Fruit fly (Drosophila melanogaster): ENCODE measurements around the gene Eig71Eh.
A peak's percentile ranks its signal among the peaks of the same experiment; 100 is the strongest.

Gene Eig71Eh

dm6 chr3L:15625676-15626414, 33.4 kb downstream of the Eig71Eh start (continued):
- peak; percentile 74 for TF ChIP-seq ap (GFP tag; IDR thresholded peaks at IDR 0.05)
- TF ChIP-seq sim (GFP tag; IDR thresholded peaks at IDR 0.05), result peak; percentile 69; the same call in 1 of the 2 replicates
- no peak for TF ChIP-seq D (optimal IDR thresholded peaks at IDR 0.05)
- peak; percentile 92 for TF ChIP-seq D (GFP tag; optimal IDR thresholded peaks at IDR 0.05)
- peak; percentile 97 for TF ChIP-seq Sox100B (GFP tag; optimal IDR thresholded peaks at IDR 0.05)
- no peak for TF ChIP-seq CG16863 (GFP tag; optimal IDR thresholded peaks at IDR 0.05)
- TF ChIP-seq CG1792 (GFP tag; optimal IDR thresholded peaks at IDR 0.05), result no peak
- TF ChIP-seq dati (GFP tag; IDR thresholded peaks at IDR 0.05), result no peak
- TF ChIP-seq twi (tag; optimal IDR thresholded peaks at IDR 0.05), result peak; percentile 84
- peak; percentile 91 for TF ChIP-seq gsb-n (tag; optimal IDR thresholded peaks at IDR 0.05)
- peak; percentile 83; the same call in 2 of the 3 replicates for TF ChIP-seq jigr1 (GFP tag; IDR thresholded peaks at IDR 0.05)
- TF ChIP-seq CG15073 (GFP tag; optimal IDR thresholded peaks at IDR 0.05), result peak; percentile 9
- TF ChIP-seq CG1529 (GFP tag; optimal IDR thresholded peaks at IDR 0.05), result peak; percentile 87
- no peak for TF ChIP-seq Mes4 (GFP tag; optimal IDR thresholded peaks at IDR 0.05)
- peak; percentile 98 for TF ChIP-seq CG17361 (GFP tag; IDR thresholded peaks at IDR 0.05)

dm6 chr3L:15624944-15625610, 34.2 kb downstream of the Eig71Eh start:
- no peak for TF ChIP-seq Xbp1 (GFP tag; optimal IDR thresholded peaks at IDR 0.05)
- TF ChIP-seq chinmo (GFP tag; IDR thresholded peaks at IDR 0.05; ENCODE audit: partially characterized antibody), result peak; percentile 93
- TF ChIP-seq CG6854 (GFP tag; optimal IDR thresholded peaks at IDR 0.05), result no peak
- TF ChIP-seq crol (GFP tag; IDR thresholded peaks at IDR 0.05), result peak; percentile 59
- TF ChIP-seq Adf1 (GFP tag; IDR thresholded peaks at IDR 0.05), result peak; percentile 66
- TF ChIP-seq vvl (GFP tag; IDR thresholded peaks at IDR 0.05), result 0 out of 2 replicates have a peak, but pooled peaks have one; percentile 31
- TF ChIP-seq cg (GFP tag; optimal IDR thresholded peaks at IDR 0.05), result peak; percentile 67
- no peak for TF ChIP-seq CG11093 (GFP tag; IDR thresholded peaks at IDR 0.05)
- 0 out of 2 replicates have a peak, but pooled peaks have one; percentile 5 for TF ChIP-seq Drgx (GFP tag; IDR thresholded peaks at IDR 0.05)
- 0 out of 2 replicates have a peak, but pooled peaks have one; percentile 16 for TF ChIP-seq bowl (GFP tag; IDR thresholded peaks at IDR 0.05)
- 0 out of 2 replicates have a peak, but pooled peaks have one; percentile 36 for TF ChIP-seq rib (GFP tag; IDR thresholded peaks at IDR 0.05)
- TF ChIP-seq CG7928 (GFP tag; optimal IDR thresholded peaks at IDR 0.05), result no peak
- TF ChIP-seq lmd (GFP tag; IDR thresholded peaks at IDR 0.05), result no peak
- no peak for TF ChIP-seq unc-4 (GFP tag; IDR thresholded peaks at IDR 0.05; ENCODE audit: partially characterized antibody)
- no peak for TF ChIP-seq bigmax (GFP tag; optimal IDR thresholded peaks at IDR 0.05)
- TF ChIP-seq so (GFP tag; IDR thresholded peaks at IDR 0.05), result no peak
- 0 out of 2 replicates have a peak, but pooled peaks have one; percentile 19 for TF ChIP-seq wdn (GFP tag; IDR thresholded peaks at IDR 0.05)
- peak; percentile 60 for TF ChIP-seq Med (GFP tag)
- TF ChIP-seq sr (GFP tag; IDR thresholded peaks at IDR 0.05), result no peak
- peak; percentile 68 for TF ChIP-seq sens (GFP tag)
- no peak for TF ChIP-seq slbo (GFP tag; IDR thresholded peaks at IDR 0.05)
- TF ChIP-seq CG10366 (GFP tag; IDR thresholded peaks at IDR 0.05), result no peak
- no peak for TF ChIP-seq CG10147 (GFP tag; optimal IDR thresholded peaks at IDR 0.05)
- TF ChIP-seq Trl (optimal IDR thresholded peaks at IDR 0.05), result peak; percentile 65 to 82
- no peak for TF ChIP-seq Trl (GFP tag; optimal IDR thresholded peaks at IDR 0.05)
- TF ChIP-seq CG7372 (GFP tag; IDR thresholded peaks at IDR 0.05), result peak; percentile 98

Measured in whole organism, embryonic.